Worm (Caenorhabditis elegans): ENCODE measurements around the gene T28A11.2.

- TF ChIP-seq fkh-10 (GFP tag; optimal IDR thresholded peaks at IDR 0.05) (no peak), sox-2 (GFP tag; IDR thresholded peaks at IDR 0.05) (no peak), pros-1 (tag; optimal IDR thresholded peaks at IDR 0.05) (no peak), pag-3 (tag; optimal IDR thresholded peaks at IDR 0.05; ENCODE audit: borderline replicate concordance) (no peak), hlh-30 (tag; optimal IDR thresholded peaks at IDR 0.05; ENCODE audit: insufficient read depth) (no peak), npax-4 (tag; optimal IDR thresholded peaks at IDR 0.05) (no peak), hlh-15 (tag; optimal IDR thresholded peaks at IDR 0.05) (no peak), F13H6.1 (tag; optimal IDR thresholded peaks at IDR 0.05) (no peak), ttx-3 (tag; optimal IDR thresholded peaks at IDR 0.05) (no peak), tbx-7 (tag; optimal IDR thresholded peaks at IDR 0.05) (no peak), ceh-14 (tag; optimal IDR thresholded peaks at IDR 0.05) (no peak)
Observed at ce11 chrV:3320005-3320404, 39.8 kb downstream of the T28A11.2 start, which contains the start of gene F35F10.14.
